Fruit fly (Drosophila melanogaster): ENCODE data around the gene CG31301.

Gene CG31301

DNA sequence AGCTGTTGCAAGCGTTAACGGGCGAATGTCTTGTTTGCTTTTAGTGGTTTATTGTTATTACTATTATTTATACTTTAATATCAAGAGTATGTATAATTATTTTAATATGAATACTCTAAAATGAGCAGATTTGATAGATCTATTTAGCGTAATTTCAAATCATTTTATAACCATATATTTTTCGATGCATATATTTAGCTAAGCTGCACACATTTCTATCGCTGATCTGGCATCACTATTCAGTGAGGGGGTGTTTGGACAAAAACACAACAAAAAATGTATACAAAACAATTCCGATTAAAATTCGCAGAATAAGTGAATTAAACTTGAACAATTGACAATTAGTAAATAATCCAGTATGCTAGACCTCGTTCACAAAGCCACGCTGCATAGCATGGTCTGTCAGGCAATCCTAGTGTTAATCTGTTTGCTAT is 5.0 kb downstream of the CG31301 start, which contains the start of the genes Trs33 and Tmtc4:
Gene Trs33 (minus strand): TSS at position 3 of the 434 bp plus-strand sequence.
Gene Tmtc4 (plus strand): TSS at position 233 of the 434 bp plus-strand sequence.
- TF ChIP-seq bsh (GFP tag; optimal IDR thresholded peaks at IDR 0.05) (peak in 1 of 2 experiments; percentile 25), z (GFP tag; IDR thresholded peaks at IDR 0.05) (no peak), CG1603 (tag; optimal IDR thresholded peaks at IDR 0.05) (peak; percentile 43), tio (GFP tag; optimal IDR thresholded peaks at IDR 0.05) (no peak), PHDP (tag; optimal IDR thresholded peaks at IDR 0.05) (peak; percentile 51), CG2129 (GFP tag; IDR thresholded peaks at IDR 0.05; ENCODE audit: partially characterized antibody) (no peak), CG10209 (GFP tag; optimal IDR thresholded peaks at IDR 0.05) (peak; percentile 21), ems (GFP tag; optimal IDR thresholded peaks at IDR 0.05) (no peak), CG15696 (tag; optimal IDR thresholded peaks at IDR 0.05) (peak; percentile 47), Sry-β (GFP tag; optimal IDR thresholded peaks at IDR 0.05) (peak; percentile 89), CG12104 (GFP tag; optimal IDR thresholded peaks at IDR 0.05) (peak; percentile 21), oc (tag; optimal IDR thresholded peaks at IDR 0.05) (peak; percentile 46), CG17612 (GFP tag; IDR thresholded peaks at IDR 0.05) (no peak), CG30403 (GFP tag; optimal IDR thresholded peaks at IDR 0.05) (peak; percentile 42), CG32767 (GFP tag; IDR thresholded peaks at IDR 0.05) (peak; percentile 22; the same call in 1 of the 2 replicates), YL-1 (GFP tag; optimal IDR thresholded peaks at IDR 0.05) (peak; percentile 11), Dfd (GFP tag; optimal IDR thresholded peaks at IDR 0.05) (no peak), scrt (GFP tag; optimal IDR thresholded peaks at IDR 0.05) (peak; percentile 3), Fer3 (tag; optimal IDR thresholded peaks at IDR 0.05) (peak; percentile 32), Camta (GFP tag; optimal IDR thresholded peaks at IDR 0.05) (no peak), nmo (GFP tag; optimal IDR thresholded peaks at IDR 0.05) (peak; percentile 52), Dp (GFP tag; optimal IDR thresholded peaks at IDR 0.05) (no peak), Hsf (GFP tag; optimal IDR thresholded peaks at IDR 0.05) (peak; percentile 21), crol (GFP tag; IDR thresholded peaks at IDR 0.05) (peak; percentile 27; the same call in 1 of the 2 replicates), tna (GFP tag; IDR thresholded peaks at IDR 0.05; ENCODE audit: partially characterized antibody) (no peak), CG17361 (GFP tag; IDR thresholded peaks at IDR 0.05) (peak; percentile 57; the same call in 2 of the 3 replicates), CG12155 (GFP tag; optimal IDR thresholded peaks at IDR 0.05) (peak; percentile 28), Bgb (GFP tag; IDR thresholded peaks at IDR 0.05; ENCODE audit: partially characterized antibody) (no peak), CG2678 (tag; optimal IDR thresholded peaks at IDR 0.05) (peak; percentile 64), Fer1 (GFP tag; optimal IDR thresholded peaks at IDR 0.05) (peak; percentile 56), BtbVII (GFP tag; optimal IDR thresholded peaks at IDR 0.05) (peak; percentile 7), Aef1 (GFP tag; IDR thresholded peaks at IDR 0.05) (peak; percentile 43; the same call in 2 of the 3 replicates), Hmr (GFP tag; optimal IDR thresholded peaks at IDR 0.05) (peak; percentile 30), ato (GFP tag; IDR thresholded peaks at IDR 0.05; ENCODE audit: partially characterized antibody) (no peak), row (GFP tag; IDR thresholded peaks at IDR 0.05) (peak; percentile 85), B-H1 (GFP tag; IDR thresholded peaks at IDR 0.05) (no peak), E2f2 (GFP tag; IDR thresholded peaks at IDR 0.05) (no peak), CG32532 (GFP tag; IDR thresholded peaks at IDR 0.05) (peak; percentile 19; the same call in 1 of the 2 replicates), CG11456 (GFP tag; IDR thresholded peaks at IDR 0.05) (no peak), BEAF-32 (GFP tag; optimal IDR thresholded peaks at IDR 0.05) (peak; percentile 25), D19A (tag; optimal IDR thresholded peaks at IDR 0.05) (peak; percentile 15), Blimp-1 (GFP tag; optimal IDR thresholded peaks at IDR 0.05) (peak; percentile 31), Chrac-16 (GFP tag; optimal IDR thresholded peaks at IDR 0.05) (peak; percentile 1), grau (tag; optimal IDR thresholded peaks at IDR 0.05) (peak; percentile 49), CG2116 (GFP tag; optimal IDR thresholded peaks at IDR 0.05) (peak; percentile 59), crp (GFP tag; optimal IDR thresholded peaks at IDR 0.05) (peak in 1 of 2 experiments; percentile 89), Ptx1 (GFP tag; IDR thresholded peaks at IDR 0.05) (0 out of 2 replicates have a peak, but pooled peaks have one; percentile 33), trem (tag; optimal IDR thresholded peaks at IDR 0.05) (peak; percentile 76), CG4617 (GFP tag; optimal IDR thresholded peaks at IDR 0.05; ENCODE audit: borderline replicate concordance) (peak; percentile 72)
